Worm (Caenorhabditis elegans): Measurements from ENCODE around the gene sru-19.

DNA sequence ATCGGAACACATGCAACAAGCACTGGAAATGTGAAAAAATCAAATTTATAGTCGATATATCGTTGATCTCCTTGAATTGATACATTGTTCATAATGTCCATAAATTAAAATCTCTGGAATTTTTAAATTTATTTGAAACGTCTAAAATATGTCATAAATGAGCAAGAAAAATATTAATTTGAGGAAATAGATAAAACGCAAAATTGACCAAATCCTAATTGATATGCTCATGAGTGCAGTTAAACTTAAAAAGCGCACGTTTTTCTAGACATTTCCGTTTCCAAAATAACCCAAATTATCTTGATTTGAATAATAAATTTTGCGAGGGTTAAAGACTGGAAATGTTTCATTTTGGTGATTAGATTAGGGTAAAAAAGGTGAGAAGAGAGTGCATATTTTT lies 24.2 kb downstream of the sru-19 start, which contains the start of gene sru-13:
- TF ChIP-seq him-1 (tag; optimal IDR thresholded peaks at IDR 0.05) (no peak), W03F9.2 (tag; optimal IDR thresholded peaks at IDR 0.05) (no peak), dao-5 (tag; optimal IDR thresholded peaks at IDR 0.05) (no peak)

Data from whole organism, L4/young adult.